Fruit fly (Drosophila melanogaster) whole organism, embryonic: ENCODE results near the gene CG3815.

Source experiments
- CG10462 ChIP-seq: fragments of 200-800 bp; sonication (Bioruptor generic); optimal IDR thresholded peaks from 2 replicates; lab custom pipeline; 2016; ENCODE audit warnings: missing biosample characterization, missing genetic modification characterization
- CG10543 ChIP-seq: fragments of 200-800 bp; sonication (Bioruptor generic); optimal IDR thresholded peaks from 3 replicates; lab custom pipeline; 2017; ENCODE audit warnings: missing biosample characterization, mild to moderate bottlenecking, missing genetic modification characterization, moderate library complexity
- CG10959 ChIP-seq: fragments of 200-800 bp; sonication (Bioruptor generic); IDR thresholded peaks from 2 replicates; pipeline ENCODE4 v1.3.6; 2022; ENCODE audit warnings: missing biosample characterization, missing genetic modification characterization
- CG11093 ChIP-seq: fragments of 200-800 bp; sonication (Bioruptor generic); IDR thresholded peaks from 3 replicates; pipeline ENCODE4 v1.3.6; 2022; ENCODE audit warnings: missing biosample characterization, missing genetic modification characterization
- CG11723 ChIP-seq: fragments of 200-800 bp; sonication (Bioruptor generic); optimal IDR thresholded peaks from 2 replicates; lab custom pipeline; 2017; ENCODE audit warnings: missing biosample characterization, mild to moderate bottlenecking, missing genetic modification characterization
- CG12219 ChIP-seq: fragments of 200-800 bp; sonication (Bioruptor generic); optimal IDR thresholded peaks from 3 replicates; lab custom pipeline; 2018; ENCODE audit warnings: missing biosample characterization, mild to moderate bottlenecking, missing genetic modification characterization
- CG12942 ChIP-seq: fragments of 200-800 bp; sonication (Bioruptor generic); optimal IDR thresholded peaks from 3 replicates; lab custom pipeline; 2016; ENCODE audit warnings: missing biosample characterization, missing genetic modification characterization
- CG13123 ChIP-seq: fragments of 200-800 bp; sonication (Bioruptor generic); optimal IDR thresholded peaks from 2 replicates; lab custom pipeline; 2016; ENCODE audit warnings: missing biosample characterization, missing genetic modification characterization
- CG13287 ChIP-seq: fragments of 200-800 bp; sonication (Bioruptor generic); IDR thresholded peaks from 2 replicates; pipeline ENCODE4 v1.3.6; 2022; ENCODE audit warnings: missing biosample characterization, missing genetic modification characterization; ENCODE audit not compliant: partially characterized antibody
- CG13624 ChIP-seq: fragments of 200-800 bp; sonication (Bioruptor generic); optimal IDR thresholded peaks from 2 replicates; lab custom pipeline; 2016; ENCODE audit warnings: missing biosample characterization, missing genetic modification characterization
- CG14667 ChIP-seq: fragments of 200-800 bp; sonication (Bioruptor generic); IDR thresholded peaks from 2 replicates; pipeline ENCODE4 v1.3.6; 2022; ENCODE audit warnings: missing biosample characterization, missing genetic modification characterization
- CG17186 ChIP-seq: fragments of 200-800 bp; sonication (Bioruptor generic); optimal IDR thresholded peaks from 3 replicates; lab custom pipeline; 2017; ENCODE audit warnings: missing biosample characterization, missing genetic modification reagents, missing genetic modification characterization
- CG17912 ChIP-seq: fragments of 200-800 bp; sonication (Bioruptor generic); optimal IDR thresholded peaks from 2 replicates; lab custom pipeline; 2018; ENCODE audit warnings: missing biosample characterization, mild to moderate bottlenecking, missing genetic modification characterization
- CG31441 ChIP-seq: fragments of 200-800 bp; sonication (Bioruptor generic); IDR thresholded peaks from 2 replicates; pipeline ENCODE4 v1.3.6; 2022; ENCODE audit warnings: missing biosample characterization, missing genetic modification characterization
- CG32532 ChIP-seq: fragments of 200-800 bp; sonication (Bioruptor generic); IDR thresholded peaks from 2 replicates; pipeline ENCODE4 v1.3.6; 2022; ENCODE audit warnings: missing biosample characterization, missing genetic modification characterization
- CG3995 ChIP-seq: fragments of 200-800 bp; sonication (Bioruptor generic); optimal IDR thresholded peaks from 3 replicates; lab custom pipeline; 2016; ENCODE audit warnings: missing biosample characterization, missing genetic modification characterization
- CG4707 ChIP-seq: fragments of 200-800 bp; sonication (Bioruptor generic); optimal IDR thresholded peaks from 2 replicates; lab custom pipeline; 2018; ENCODE audit warnings: missing biosample characterization, mild to moderate bottlenecking, missing genetic modification characterization, moderate library complexity
- CG6689 ChIP-seq: fragments of 200-800 bp; sonication (Bioruptor generic); IDR thresholded peaks from 2 replicates; pipeline ENCODE4 v1.3.6; 2022; ENCODE audit warnings: missing biosample characterization, missing genetic modification characterization
- CG6854 ChIP-seq: fragments of 200-800 bp; sonication (Bioruptor generic); optimal IDR thresholded peaks from 3 replicates; lab custom pipeline; 2017; ENCODE audit warnings: missing biosample characterization, mild to moderate bottlenecking, missing genetic modification characterization
- CG7357 ChIP-seq: fragments of 200-800 bp; sonication (Bioruptor generic); IDR thresholded peaks from 3 replicates; pipeline ENCODE4 v1.3.6; 2022; ENCODE audit warnings: missing biosample characterization, missing genetic modification characterization
- CG7839 ChIP-seq: fragments of 200-800 bp; sonication (Bioruptor generic); optimal IDR thresholded peaks from 3 replicates; lab custom pipeline; 2018; ENCODE audit warnings: missing biosample characterization, mild to moderate bottlenecking, missing genetic modification characterization, moderate library complexity
- CG8388 ChIP-seq: fragments of 200-800 bp; sonication (Bioruptor generic); optimal IDR thresholded peaks from 2 replicates; lab custom pipeline; 2019; ENCODE audit warnings: missing biosample characterization, mild to moderate bottlenecking, missing genetic modification characterization, moderate library complexity
- CG8765 ChIP-seq: fragments of 200-800 bp; sonication (Bioruptor generic); IDR thresholded peaks from 2 replicates; pipeline ENCODE4 v1.3.6; 2022; ENCODE audit warnings: missing biosample characterization, missing genetic modification characterization
- CG9437 ChIP-seq: fragments of 200-800 bp; sonication (Bioruptor generic); optimal IDR thresholded peaks from 2 replicates; lab custom pipeline; 2018; ENCODE audit warnings: missing biosample characterization, mild to moderate bottlenecking, missing genetic modification characterization
- CHES-1-like ChIP-seq: fragments of 200-800 bp; sonication (Bioruptor generic); optimal IDR thresholded peaks from 2 replicates; lab custom pipeline; 2016; ENCODE audit warnings: missing biosample characterization, missing genetic modification characterization
- D19B ChIP-seq: fragments of 200-800 bp; sonication (Bioruptor generic); optimal IDR thresholded peaks from 2 replicates; lab custom pipeline; 2017; ENCODE audit warnings: missing biosample characterization, mild to moderate bottlenecking, missing genetic modification characterization
- Dip3 ChIP-seq: fragments of 200-800 bp; sonication (Bioruptor generic); optimal IDR thresholded peaks from 3 replicates; lab custom pipeline; 2016; ENCODE audit warnings: missing biosample characterization, missing genetic modification characterization
- Dp ChIP-seq: fragments of 200-800 bp; sonication (Bioruptor generic); optimal IDR thresholded peaks from 2 replicates; lab custom pipeline; 2018; ENCODE audit warnings: missing biosample characterization, mild to moderate bottlenecking, missing genetic modification characterization, moderate library complexity
- Elba2 ChIP-seq: fragments of 200-800 bp; sonication (Bioruptor generic); optimal IDR thresholded peaks from 3 replicates; lab custom pipeline; 2016; ENCODE audit warnings: missing biosample characterization, missing genetic modification characterization
- Ets97D ChIP-seq: fragments of 200-800 bp; sonication (Bioruptor generic); optimal IDR thresholded peaks from 3 replicates; lab custom pipeline; 2016; ENCODE audit warnings: missing biosample characterization, missing genetic modification characterization
- Hr51 ChIP-seq, 2 experiments: fragments of 200-800 bp; sonication (Bioruptor generic); optimal IDR thresholded peaks; 2 replicates in 1 of 2; 3 replicates in 1 of 2; lab custom pipeline; 2016 to 2018; ENCODE audit warnings: missing biosample characterization in 2 of 2, missing genetic modification characterization in 2 of 2, mild to moderate bottlenecking in 1 of 2, moderate library complexity in 1 of 2
- Lpt ChIP-seq: fragments of >200 bp; optimal IDR thresholded peaks from 2 replicates; lab custom pipeline; 2018; ENCODE audit warnings: missing biosample characterization, missing genetic modification characterization
- MESR4 ChIP-seq: fragments of 200-800 bp; sonication (Bioruptor generic); optimal IDR thresholded peaks from 2 replicates; lab custom pipeline; 2018; ENCODE audit warnings: missing biosample characterization, mild to moderate bottlenecking, missing genetic modification characterization, moderate library complexity
- Pdp1 ChIP-seq, 2 experiments: fragments of 200-800 bp; sonication (Bioruptor generic); optimal IDR thresholded peaks; 3 replicates each; lab custom pipeline; 2016; ENCODE audit warnings: missing biosample characterization in 2 of 2, missing genetic modification characterization in 2 of 2, mild to moderate bottlenecking in 1 of 2, moderate library complexity in 1 of 2
- Sox100B ChIP-seq: fragments of 200-800 bp; sonication (Bioruptor generic); optimal IDR thresholded peaks from 3 replicates; lab custom pipeline; 2018; ENCODE audit warnings: missing biosample characterization, mild to moderate bottlenecking, missing genetic modification characterization
- Tbp ChIP-seq: fragments of >200 bp; optimal IDR thresholded peaks from 2 replicates; lab custom pipeline; 2018; ENCODE audit warnings: missing biosample characterization, missing genetic modification characterization
- abd-A ChIP-seq: fragments of 200-800 bp; sonication (Bioruptor generic); optimal IDR thresholded peaks from 3 replicates; lab custom pipeline; 2019; ENCODE audit warnings: missing biosample characterization, mild to moderate bottlenecking, missing genetic modification characterization, moderate library complexity
- cad ChIP-seq: fragments of >200 bp; optimal IDR thresholded peaks from 2 replicates; lab custom pipeline; 2017; ENCODE audit warnings: missing biosample characterization, missing genetic modification characterization
- corto ChIP-seq: fragments of 200-800 bp; sonication (Bioruptor generic); optimal IDR thresholded peaks from 2 replicates; lab custom pipeline; 2016; ENCODE audit warnings: missing biosample characterization, mild to moderate bottlenecking, missing genetic modification characterization, moderate library complexity
- da ChIP-seq: fragments of 200-800 bp; sonication (Bioruptor generic); optimal IDR thresholded peaks from 2 replicates; lab custom pipeline; 2016; ENCODE audit warnings: missing biosample characterization, missing genetic modification characterization
- dm ChIP-seq: fragments of 200-800 bp; sonication (Bioruptor generic); optimal IDR thresholded peaks from 3 replicates; lab custom pipeline; 2016; ENCODE audit warnings: missing biosample characterization, missing genetic modification characterization
- en ChIP-seq: fragments of 200-800 bp; sonication (Bioruptor generic); optimal IDR thresholded peaks from 2 replicates; lab custom pipeline; 2016; ENCODE audit warnings: missing biosample characterization, missing genetic modification characterization
- her ChIP-seq: fragments of 200-800 bp; sonication (Bioruptor generic); optimal IDR thresholded peaks from 2 replicates; lab custom pipeline; 2016; ENCODE audit warnings: missing biosample characterization, missing genetic modification characterization
- inv ChIP-seq: fragments of 200-800 bp; sonication (Bioruptor generic); IDR thresholded peaks from 2 replicates; pipeline ENCODE4 v1.3.6; 2022; ENCODE audit warnings: missing biosample characterization, missing genetic modification characterization; ENCODE audit not compliant: partially characterized antibody
- jumu ChIP-seq: fragments of 200-800 bp; sonication (Bioruptor generic); optimal IDR thresholded peaks from 3 replicates; lab custom pipeline; 2016; ENCODE audit warnings: missing biosample characterization, missing genetic modification characterization
- lola ChIP-seq, 3 experiments: fragments of >200 bp in 2 of 3; fragments of 200-800 bp in 1 of 3; sonication (Bioruptor generic) in 1 of 3; optimal IDR thresholded peaks; 2 replicates each; lab custom pipeline; 2017 to 2019; ENCODE audit warnings: missing biosample characterization in 3 of 3, missing genetic modification characterization in 3 of 3, mild to moderate bottlenecking in 1 of 3, moderate library complexity in 1 of 3
- nerfin-1 ChIP-seq: fragments of 200-800 bp; sonication (Bioruptor generic); optimal IDR thresholded peaks from 3 replicates; lab custom pipeline; 2019; ENCODE audit warnings: missing biosample characterization, mild to moderate bottlenecking, missing genetic modification characterization, moderate library complexity
- odd ChIP-seq: fragments of 200-800 bp; sonication (Bioruptor generic); optimal IDR thresholded peaks from 2 replicates; lab custom pipeline; 2017; ENCODE audit warnings: missing biosample characterization, mild to moderate bottlenecking, missing genetic modification characterization
- sc ChIP-seq, 3 experiments: fragments of >200 bp in 2 of 3; fragments of 200-800 bp in 1 of 3; sonication (Bioruptor generic) in 1 of 3; optimal IDR thresholded peaks; 2 replicates in 2 of 3; 3 replicates in 1 of 3; lab custom pipeline; 2017; ENCODE audit warnings: mild to moderate bottlenecking in 1 of 3, missing biosample characterization in 1 of 3, missing genetic modification characterization in 1 of 3, missing genetic modification reagents in 1 of 3
- shn ChIP-seq: fragments of 200-800 bp; sonication (Bioruptor generic); optimal IDR thresholded peaks from 3 replicates; lab custom pipeline; 2016; ENCODE audit warnings: missing biosample characterization, missing genetic modification characterization
- sr ChIP-seq: fragments of 200-800 bp; sonication (Bioruptor generic); IDR thresholded peaks from 3 replicates; pipeline ENCODE4 v1.3.6; 2022; ENCODE audit warnings: missing biosample characterization, missing genetic modification characterization

The CG3815 gene

DNA sequence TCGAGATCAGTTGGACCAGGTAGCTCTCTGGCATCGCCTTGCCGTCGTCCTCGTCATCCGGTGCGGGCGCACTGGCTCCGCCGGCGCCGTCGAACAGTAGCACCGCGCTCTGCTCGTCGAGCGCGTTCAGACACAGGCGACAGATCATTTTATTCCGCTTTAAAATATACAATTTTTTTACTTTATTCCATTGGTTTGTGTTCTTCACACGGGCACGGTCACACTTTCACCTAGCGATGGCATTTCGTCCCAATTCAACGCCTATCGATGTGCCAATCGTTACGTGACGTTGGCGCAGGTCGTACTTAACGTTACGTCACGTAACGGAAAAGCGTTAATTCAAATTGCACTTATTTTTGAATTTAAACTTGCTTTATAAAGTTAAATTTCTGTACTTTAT lies 5.9 kb downstream of the CG3815 start, which contains the start of gene CG12219 (continued):
- TF ChIP-seq CG13123 (GFP tag; lab: Kevin White, UChicago) = no peak
- TF ChIP-seq Ets97D = peak; percentile 37
- TF ChIP-seq Elba2 (GFP tag; lab: Kevin White, UChicago) = no peak
- no peak for TF ChIP-seq corto (GFP tag; lab: Kevin White, UChicago)
- TF ChIP-seq MESR4 = peak; percentile 72
- TF ChIP-seq D19B = no peak
- no peak for TF ChIP-seq CG12942 (GFP tag; lab: Kevin White, UChicago)
- TF ChIP-seq CG14667 (GFP tag; lab: Robert Waterston, UW) = no peak
- TF ChIP-seq en (GFP tag; lab: Kevin White, UChicago) = no peak
- no peak for TF ChIP-seq CG10462
- TF ChIP-seq CG8765 (GFP tag; lab: Robert Waterston, UW) = no peak
- no peak for TF ChIP-seq CG7839 (tag; lab: Kevin White, UChicago)
- no peak for TF ChIP-seq nerfin-1 (tag; lab: Kevin White, UChicago)
- TF ChIP-seq CG13287 (GFP tag; lab: Robert Waterston, UW) = peak; percentile 80
- no peak for TF ChIP-seq CG7357 (GFP tag; lab: Robert Waterston, UW)
- TF ChIP-seq Hr51 (GFP tag; optimal IDR thresholded peaks at IDR 0.05; lab: Kevin White, UChicago) = no peak
- no peak for TF ChIP-seq sc (optimal IDR thresholded peaks at IDR 0.05; lab: Kevin White, UChicago)
- no peak for TF ChIP-seq sc (GFP tag; optimal IDR thresholded peaks at IDR 0.05; lab: Kevin White, UChicago)
- TF ChIP-seq Pdp1 (GFP tag; optimal IDR thresholded peaks at IDR 0.05; lab: Kevin White, UChicago) = peak in 1 of 2 experiments; percentile 90
- TF ChIP-seq shn (GFP tag; lab: Kevin White, UChicago) = no peak
- peak; percentile 20 for TF ChIP-seq CG17186 (GFP tag; lab: Kevin White, UChicago)
- no peak for TF ChIP-seq CHES-1-like
- no peak for TF ChIP-seq Dip3 (GFP tag; lab: Kevin White, UChicago)
- no peak for TF ChIP-seq dm (GFP tag; lab: Kevin White, UChicago)
- no peak for TF ChIP-seq CG4707 (GFP tag; lab: Kevin White, UChicago)
- no peak for TF ChIP-seq lola (GFP tag; optimal IDR thresholded peaks at IDR 0.05; lab: Kevin White, UChicago)
- TF ChIP-seq CG17912 (GFP tag; lab: Kevin White, UChicago) = no peak
- TF ChIP-seq CG12219 = no peak
- TF ChIP-seq odd (GFP tag; lab: Kevin White, UChicago) = no peak
- peak; percentile 60 for TF ChIP-seq Dp (GFP tag; lab: Kevin White, UChicago)
- no peak for TF ChIP-seq abd-A
- TF ChIP-seq CG13624 (GFP tag; lab: Kevin White, UChicago) = no peak
- TF ChIP-seq da = no peak
- TF ChIP-seq Lpt = no peak
- no peak for TF ChIP-seq Sox100B
- TF ChIP-seq CG3995 (GFP tag; lab: Kevin White, UChicago) = no peak
- TF ChIP-seq CG9437 (GFP tag; lab: Kevin White, UChicago) = peak; percentile 100
- TF ChIP-seq cad (GFP tag; lab: Kevin White, UChicago) = no peak
- TF ChIP-seq jumu (GFP tag; lab: Kevin White, UChicago) = no peak
- no peak for TF ChIP-seq sr (GFP tag; lab: Robert Waterston, UW)
- TF ChIP-seq CG11723 (GFP tag; lab: Kevin White, UChicago) = no peak
- no peak for TF ChIP-seq CG6689 (GFP tag; lab: Robert Waterston, UW)
- TF ChIP-seq CG6854 (GFP tag; lab: Kevin White, UChicago) = no peak
- no peak for TF ChIP-seq CG8388
- TF ChIP-seq CG11093 = no peak
- TF ChIP-seq CG31441 (GFP tag; lab: Robert Waterston, UW) = no peak
- no peak for TF ChIP-seq CG10959 (GFP tag; lab: Robert Waterston, UW)
- TF ChIP-seq her (GFP tag; lab: Kevin White, UChicago) = no peak
- TF ChIP-seq CG10543 (GFP tag; lab: Kevin White, UChicago) = no peak
- TF ChIP-seq inv (GFP tag; lab: Robert Waterston, UW) = peak; percentile 44; the same call in 1 of the 2 replicates
- no peak for TF ChIP-seq Tbp (GFP tag; lab: Kevin White, UChicago)
- no peak for TF ChIP-seq CG32532
